Fruit fly (Drosophila melanogaster): Measurements from ENCODE around the gene TrissinR.
A peak's percentile ranks its signal among the peaks of the same experiment; 100 is the strongest.

Gene TrissinR

dm6 chr2L:5781181-5781580 is 42.6 kb upstream of the TrissinR start (continued):
- TF ChIP-seq sd (tag; optimal IDR thresholded peaks at IDR 0.05) (peak; percentile 17), Doc2 (GFP tag; IDR thresholded peaks at IDR 0.05) (no peak), HmgD (GFP tag; optimal IDR thresholded peaks at IDR 0.05) (no peak), Drgx (GFP tag; IDR thresholded peaks at IDR 0.05) (no peak), eyg (GFP tag; optimal IDR thresholded peaks at IDR 0.05) (no peak), ro (GFP tag; IDR thresholded peaks at IDR 0.05) (no peak), dimm (GFP tag; IDR thresholded peaks at IDR 0.05) (no peak), CG9797 (GFP tag; optimal IDR thresholded peaks at IDR 0.05) (no peak), CG2712 (tag; optimal IDR thresholded peaks at IDR 0.05) (no peak), CG9932 (GFP tag; IDR thresholded peaks at IDR 0.05) (no peak), CG18619 (GFP tag; optimal IDR thresholded peaks at IDR 0.05) (no peak), gem (tag; optimal IDR thresholded peaks at IDR 0.05) (no peak), CG6175 (GFP tag; IDR thresholded peaks at IDR 0.05) (no peak), CG7839 (tag; optimal IDR thresholded peaks at IDR 0.05) (peak; percentile 10), CG7987 (GFP tag; optimal IDR thresholded peaks at IDR 0.05) (peak; percentile 1), oc (tag; optimal IDR thresholded peaks at IDR 0.05) (no peak), sim (GFP tag; IDR thresholded peaks at IDR 0.05) (no peak), CG7556 (GFP tag; optimal IDR thresholded peaks at IDR 0.05) (no peak), Hsf (GFP tag; optimal IDR thresholded peaks at IDR 0.05) (no peak), CG15696 (tag; optimal IDR thresholded peaks at IDR 0.05) (no peak), Dad (GFP tag; optimal IDR thresholded peaks at IDR 0.05) (no peak), Bgb (GFP tag; IDR thresholded peaks at IDR 0.05; ENCODE audit: partially characterized antibody) (peak; percentile 74), CG6791 (GFP tag; IDR thresholded peaks at IDR 0.05; ENCODE audit: partially characterized antibody) (peak; percentile 67; the same call in 2 of the 3 replicates), CG1024 (GFP tag; IDR thresholded peaks at IDR 0.05) (no peak), sens (GFP tag) (peak; percentile 1), CG30403 (GFP tag; optimal IDR thresholded peaks at IDR 0.05) (peak; percentile 16), Jarid2 (GFP tag; optimal IDR thresholded peaks at IDR 0.05) (no peak), unc-4 (GFP tag; IDR thresholded peaks at IDR 0.05; ENCODE audit: partially characterized antibody) (no peak), CG17359 (tag; optimal IDR thresholded peaks at IDR 0.05) (peak; percentile 1), ems (GFP tag; optimal IDR thresholded peaks at IDR 0.05) (no peak), CG6654 (GFP tag; optimal IDR thresholded peaks at IDR 0.05) (no peak), CG7963 (GFP tag; IDR thresholded peaks at IDR 0.05; ENCODE audit: partially characterized antibody) (peak; percentile 79), ind (GFP tag; optimal IDR thresholded peaks at IDR 0.05) (peak; percentile 10), Adf1 (GFP tag; IDR thresholded peaks at IDR 0.05) (no peak), CG3847 (GFP tag; IDR thresholded peaks at IDR 0.05) (no peak), Hmr (GFP tag; optimal IDR thresholded peaks at IDR 0.05) (no peak), esg (GFP tag; conservative IDR thresholded peaks at IDR 0.05) (no peak), slbo (GFP tag; IDR thresholded peaks at IDR 0.05) (peak; percentile 23; the same call in 1 of the 2 replicates), E2f1 (GFP tag; IDR thresholded peaks at IDR 0.05) (no peak), Ets65A (GFP tag) (peak; percentile 87), CG34224 (GFP tag; IDR thresholded peaks at IDR 0.05; ENCODE audit: partially characterized antibody) (no peak), bbx (GFP tag; IDR thresholded peaks at IDR 0.05; ENCODE audit: partially characterized antibody) (peak; percentile 44; the same call in 1 of the 2 replicates), Taf1 (GFP tag; IDR thresholded peaks at IDR 0.05) (no peak), mirr (GFP tag; optimal IDR thresholded peaks at IDR 0.05) (peak; percentile 15), Atf6 (GFP tag; IDR thresholded peaks at IDR 0.05) (no peak), Blimp-1 (GFP tag; optimal IDR thresholded peaks at IDR 0.05) (no peak), CG9609 (GFP tag; optimal IDR thresholded peaks at IDR 0.05) (no peak), Lhr (GFP tag; optimal IDR thresholded peaks at IDR 0.05) (no peak), row (GFP tag; IDR thresholded peaks at IDR 0.05) (peak; percentile 73), CG3065 (GFP tag; optimal IDR thresholded peaks at IDR 0.05) (no peak), ac (GFP tag; optimal IDR thresholded peaks at IDR 0.05) (no peak), BEAF-32 (GFP tag; optimal IDR thresholded peaks at IDR 0.05) (no peak)
